Worm (Caenorhabditis elegans) whole organism, L4 larva: ENCODE data around the gene F54H5.2.

Experiments used
- F37D6.2 ChIP-seq: sonication (generic microtip); optimal IDR thresholded peaks from 2 replicates; lab custom pipeline; 2016; ENCODE audit warnings: mild to moderate bottlenecking, missing genetic modification characterization, missing compliant biosample characterization
- T26A8.4 ChIP-seq: fragments of 200-800 bp; sonication (Bioruptor generic); IDR thresholded peaks from 2 replicates; pipeline ENCODE4 v1.3.6; 2022; ENCODE audit warnings: missing genetic modification characterization, missing compliant biosample characterization
- Y48G9A.11 ChIP-seq: fragments of 200-800 bp; sonication (Bioruptor generic); IDR thresholded peaks from 2 replicates; pipeline ENCODE4 v1.3.6; 2022; ENCODE audit warnings: missing genetic modification reagents, missing genetic modification characterization, missing compliant biosample characterization
- arid-1 ChIP-seq: fragments of 200-800 bp; sonication (Bioruptor generic); conservative IDR thresholded peaks from 2 replicates; pipeline ENCODE4 v1.3.6; 2022; ENCODE audit warnings: missing genetic modification reagents, missing genetic modification characterization, missing compliant biosample characterization
- attf-4 ChIP-seq: sonication (generic microtip); optimal IDR thresholded peaks from 3 replicates; lab custom pipeline; 2017; ENCODE audit warnings: missing biosample characterization, missing genetic modification characterization
- ceh-20 ChIP-seq: fragments of 200-800 bp; sonication (Bioruptor generic); IDR thresholded peaks from 2 replicates; pipeline ENCODE4 v1.3.6; 2022; ENCODE audit warnings: missing genetic modification reagents, missing genetic modification characterization, missing compliant biosample characterization
- daf-16 ChIP-seq, 3 experiments: sonication (generic microtip); optimal IDR thresholded peaks; 2 replicates each; lab custom pipeline; 2016 to 2017; ENCODE audit warnings: missing genetic modification characterization in 3 of 3, missing genetic modification reagents in 3 of 3, mild to moderate bottlenecking in 2 of 3, missing compliant biosample characterization in 2 of 3, missing biosample characterization in 1 of 3, moderate library complexity in 1 of 3
- dmd-6 ChIP-seq: fragments of 200-800 bp; sonication (Bioruptor generic); IDR thresholded peaks from 2 replicates; pipeline ENCODE4 v1.3.6; 2022; ENCODE audit warnings: missing genetic modification reagents, missing genetic modification characterization, missing compliant biosample characterization
- dmd-9 ChIP-seq: fragments of 200-800 bp; sonication (Bioruptor generic); IDR thresholded peaks from 2 replicates; pipeline ENCODE4 v1.3.6; 2022; ENCODE audit warnings: missing genetic modification reagents, missing genetic modification characterization, missing compliant biosample characterization
- dpl-1 ChIP-seq: fragments of 150-350 bp; optimal IDR thresholded peaks from 2 replicates; lab custom pipeline; 2014; ENCODE audit warnings: missing biosample characterization, missing genetic modification reagents, missing genetic modification characterization
- fos-1 ChIP-seq: fragments of 150-350 bp; optimal IDR thresholded peaks from 2 replicates; lab custom pipeline; 2014; ENCODE audit warnings: missing biosample characterization, missing genetic modification characterization
- hif-1 ChIP-seq, 2 experiments: sonication (generic microtip); optimal IDR thresholded peaks; 2 replicates each; lab custom pipeline; 2016 to 2017; ENCODE audit warnings: missing compliant biosample characterization in 2 of 2, missing genetic modification characterization in 2 of 2, missing genetic modification reagents in 2 of 2, missing genotype in 2 of 2, mild to moderate bottlenecking in 1 of 2
- hlh-11 ChIP-seq: fragments of 200-800 bp; sonication (Bioruptor generic); optimal IDR thresholded peaks from 2 replicates; lab custom pipeline; 2018; ENCODE audit warnings: mild to moderate bottlenecking, missing genetic modification characterization, missing compliant biosample characterization
- hlh-30 ChIP-seq: sonication (generic microtip); optimal IDR thresholded peaks from 2 replicates; lab custom pipeline; 2017; ENCODE audit warnings: antibody characterized with exemption, mild to moderate bottlenecking, missing genetic modification characterization, missing compliant biosample characterization; ENCODE audit not compliant: insufficient read depth
- lin-13 ChIP-seq: fragments of 150-350 bp; optimal IDR thresholded peaks from 2 replicates; lab custom pipeline; 2014; ENCODE audit warnings: missing biosample characterization, missing genetic modification reagents, missing genetic modification characterization
- lin-38 ChIP-seq: fragments of 200-800 bp; sonication (Bioruptor generic); IDR thresholded peaks from 2 replicates; pipeline ENCODE4 v1.3.6; 2022; ENCODE audit warnings: missing genetic modification reagents, missing genetic modification characterization, missing compliant biosample characterization
- lin-39 ChIP-seq: fragments of 150-350 bp; optimal IDR thresholded peaks from 2 replicates; lab custom pipeline; 2014; ENCODE audit warnings: missing biosample characterization, missing genetic modification reagents, missing genetic modification characterization
- lsy-2 ChIP-seq, 2 experiments: fragments of 150-350 bp in 1 of 2; sonication (generic microtip) in 1 of 2; optimal IDR thresholded peaks; 2 replicates each; lab custom pipeline; 2014 to 2017; ENCODE audit warnings: missing biosample characterization in 2 of 2, missing genetic modification characterization in 2 of 2
- mdt-29 ChIP-seq: fragments of 200-800 bp; sonication (Bioruptor generic); IDR thresholded peaks from 2 replicates; pipeline ENCODE4 v1.3.6; 2022; ENCODE audit warnings: missing genetic modification reagents, missing genetic modification characterization, missing compliant biosample characterization
- mep-1 ChIP-seq: fragments of 150-350 bp; sonication (generic microtip); optimal IDR thresholded peaks from 3 replicates; lab custom pipeline; 2014; ENCODE audit warnings: missing biosample characterization, missing genetic modification characterization
- mxl-2 ChIP-seq: fragments of 200-800 bp; sonication (Bioruptor generic); conservative IDR thresholded peaks from 2 replicates; pipeline ENCODE4 v1.3.6; 2022; ENCODE audit warnings: missing genetic modification reagents, missing genetic modification characterization, missing compliant biosample characterization
- nhr-10 ChIP-seq: fragments of 150-350 bp; optimal IDR thresholded peaks from 2 replicates; lab custom pipeline; 2014; ENCODE audit warnings: missing biosample characterization, missing genetic modification characterization
- nhr-11 ChIP-seq: fragments of 150-350 bp; optimal IDR thresholded peaks from 2 replicates; lab custom pipeline; 2014; ENCODE audit warnings: missing biosample characterization, missing genetic modification characterization
- nhr-111 ChIP-seq: fragments of 200-800 bp; sonication (Bioruptor generic); optimal IDR thresholded peaks from 2 replicates; lab custom pipeline; 2018; ENCODE audit warnings: mild to moderate bottlenecking, missing genetic modification characterization, missing compliant biosample characterization
- nhr-41 ChIP-seq: fragments of 200-800 bp; sonication (Bioruptor generic); IDR thresholded peaks from 2 replicates; pipeline ENCODE4 v1.3.6; 2022; ENCODE audit warnings: missing genetic modification reagents, missing genetic modification characterization, missing compliant biosample characterization
- nhr-48 ChIP-seq: sonication (generic microtip); optimal IDR thresholded peaks from 2 replicates; lab custom pipeline; 2016; ENCODE audit warnings: mild to moderate bottlenecking, missing genetic modification characterization, missing compliant biosample characterization
- nhr-6 ChIP-seq: fragments of 150-350 bp; optimal IDR thresholded peaks from 2 replicates; lab custom pipeline; 2014; ENCODE audit warnings: missing biosample characterization, missing genetic modification characterization
- nhr-77 ChIP-seq: fragments of 150-350 bp; optimal IDR thresholded peaks from 2 replicates; lab custom pipeline; 2014; ENCODE audit warnings: missing biosample characterization, missing genetic modification characterization
- pha-4 ChIP-seq, 2 experiments: fragments of 150-350 bp in 1 of 2; fragments of 200-800 bp in 1 of 2; sonication (Bioruptor generic) in 1 of 2; IDR thresholded peaks in 1 of 2; optimal IDR thresholded peaks in 1 of 2; 2 replicates each; pipeline versions ENCODE4 v1.3.6 to Lab custom; 2014 to 2022; ENCODE audit warnings: missing genetic modification characterization in 2 of 2, missing genetic modification reagents in 2 of 2, missing biosample characterization in 1 of 2, missing compliant biosample characterization in 1 of 2
- sdz-12 ChIP-seq: fragments of 200-800 bp; sonication (Bioruptor generic); optimal IDR thresholded peaks from 2 replicates; lab custom pipeline; 2018; ENCODE audit warnings: mild to moderate bottlenecking, missing genetic modification characterization, missing compliant biosample characterization
- set-16 ChIP-seq: fragments of 200-800 bp; sonication (Bioruptor generic); IDR thresholded peaks from 2 replicates; pipeline ENCODE4 v1.3.6; 2022; ENCODE audit warnings: missing genetic modification reagents, missing genetic modification characterization, missing compliant biosample characterization
- snpc-1.2 ChIP-seq: fragments of 200-800 bp; sonication (Bioruptor generic); IDR thresholded peaks from 2 replicates; pipeline ENCODE4 v1.3.6; 2022; ENCODE audit warnings: missing genetic modification reagents, missing genetic modification characterization, missing compliant biosample characterization
- snpc-4 ChIP-seq: fragments of 150-350 bp; optimal IDR thresholded peaks from 2 replicates; lab custom pipeline; 2014; ENCODE audit warnings: missing biosample characterization, missing genetic modification characterization
- spr-3 ChIP-seq: fragments of 200-800 bp; sonication (Bioruptor generic); optimal IDR thresholded peaks from 2 replicates; lab custom pipeline; 2018; ENCODE audit warnings: mild to moderate bottlenecking, missing genetic modification characterization, missing compliant biosample characterization
- tag-97 ChIP-seq: fragments of 200-800 bp; sonication (Bioruptor generic); IDR thresholded peaks from 2 replicates; pipeline ENCODE4 v1.3.6; 2022; ENCODE audit warnings: missing genetic modification characterization, missing compliant biosample characterization
- unc-130 ChIP-seq: sonication (generic microtip); optimal IDR thresholded peaks from 2 replicates; lab custom pipeline; 2016; ENCODE audit warnings: missing genetic modification reagents, missing genetic modification characterization, missing compliant biosample characterization
- unc-39 ChIP-seq: sonication (generic microtip); optimal IDR thresholded peaks from 2 replicates; lab custom pipeline; 2017; ENCODE audit warnings: missing biosample characterization, missing genetic modification characterization
- zip-2 ChIP-seq: fragments of 150-350 bp; optimal IDR thresholded peaks from 2 replicates; lab custom pipeline; 2014; ENCODE audit warnings: missing biosample characterization, missing genetic modification characterization
- ztf-7 ChIP-seq: fragments of 150-350 bp; optimal IDR thresholded peaks from 2 replicates; lab custom pipeline; 2014; ENCODE audit warnings: missing biosample characterization, missing genetic modification characterization

Gene F54H5.2

DNA sequence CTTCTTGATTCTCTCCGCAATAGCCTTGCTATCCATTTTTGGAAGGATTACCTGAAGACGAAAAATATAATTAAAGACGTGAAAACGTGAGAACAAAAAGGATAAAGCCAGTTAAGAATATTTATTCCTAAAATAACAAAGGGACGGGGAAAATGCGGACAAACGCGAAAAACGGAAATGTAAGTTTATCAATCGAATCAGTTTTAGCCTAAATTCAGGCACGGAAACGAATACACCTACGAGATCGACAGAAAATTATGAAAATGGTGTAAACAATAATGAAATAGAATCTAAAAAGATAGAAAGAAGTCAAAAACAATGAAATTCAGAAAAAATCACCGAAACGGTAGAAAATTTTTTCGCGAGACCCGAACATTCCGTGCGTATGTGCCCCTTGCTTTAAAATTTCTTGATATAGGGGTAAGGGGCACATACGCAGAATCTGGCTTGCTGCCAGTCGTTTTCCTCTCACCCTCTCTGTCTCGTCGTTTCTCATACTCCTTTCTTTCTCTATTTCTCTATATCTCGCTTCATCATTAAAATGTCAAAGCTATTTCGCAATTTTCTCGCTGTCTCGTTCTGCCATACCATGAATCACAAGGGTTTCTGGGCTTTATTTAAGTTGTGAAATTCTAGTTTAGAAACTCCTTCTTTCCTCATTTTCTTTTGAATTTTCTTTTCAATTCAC, 38.5 kb upstream of the F54H5.2 start, which contains the start of gene icd-1 (continued):
- TF ChIP-seq ceh-20 (GFP tag; lab: Robert Waterston, UW) (peak; percentile 89), set-16 (peak; percentile 38; the same call in 1 of the 2 replicates), hlh-11 (tag; lab: Kevin White, UChicago) (peak; percentile 97), hif-1 (tag; optimal IDR thresholded peaks at IDR 0.05; lab: Kevin White, UChicago) (peak; percentile 47 to 83), nhr-6 (tag; lab: Kevin White, UChicago) (peak; percentile 57), ztf-7 (tag; lab: Kevin White, UChicago) (peak; percentile 78), hlh-30 (tag; lab: Kevin White, UChicago) (peak; percentile 95), nhr-48 (tag; lab: Kevin White, UChicago) (peak; percentile 92), mdt-29 (peak; percentile 88), lin-13 (GFP tag; lab: Kevin White, UChicago) (peak; percentile 92)

DNA sequence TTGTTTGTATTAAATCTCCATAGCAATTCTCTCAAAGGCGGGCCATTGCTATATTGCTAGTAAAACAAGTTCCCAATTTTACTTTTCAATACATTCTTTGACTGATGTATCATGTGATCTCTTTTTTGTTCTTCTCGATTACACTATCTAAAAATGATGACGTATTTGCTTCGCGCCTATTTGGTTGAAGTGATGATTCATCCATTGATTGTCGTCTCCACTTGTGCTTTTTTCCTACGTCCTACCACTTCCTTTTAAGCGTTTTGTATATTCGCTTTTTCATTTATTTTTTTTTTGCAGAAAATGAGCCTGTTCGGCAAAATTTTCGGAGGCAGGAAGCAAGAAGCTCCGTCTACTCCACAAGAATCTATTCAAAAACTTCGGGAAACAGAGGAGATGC, 37.9 kb upstream of the F54H5.2 start, which contains the start of gene vps-32.1:
vps-32.1 (plus strand) TSS at position 301 of the 400 bp plus-strand sequence.
- TF ChIP-seq F37D6.2 (tag; lab: Kevin White, UChicago) = no peak
- peak; percentile 1 for TF ChIP-seq nhr-6 (tag; lab: Kevin White, UChicago)
- 0 out of 2 replicates have a peak, but pooled peaks have one; percentile 18 for TF ChIP-seq dmd-9
- peak; percentile 42 for TF ChIP-seq fos-1 (tag; lab: Kevin White, UChicago)
- no peak for TF ChIP-seq daf-16 (GFP tag; optimal IDR thresholded peaks at IDR 0.05; lab: Kevin White, UChicago)
- TF ChIP-seq daf-16 (tag; optimal IDR thresholded peaks at IDR 0.05; lab: Kevin White, UChicago) = peak; percentile 34
- TF ChIP-seq tag-97 (GFP tag; lab: Robert Waterston, UW) = no peak
- TF ChIP-seq lsy-2 (tag; optimal IDR thresholded peaks at IDR 0.05; lab: Kevin White, UChicago) = peak in 1 of 2 experiments; percentile 6
- TF ChIP-seq dmd-6 = peak; percentile 30

DNA sequence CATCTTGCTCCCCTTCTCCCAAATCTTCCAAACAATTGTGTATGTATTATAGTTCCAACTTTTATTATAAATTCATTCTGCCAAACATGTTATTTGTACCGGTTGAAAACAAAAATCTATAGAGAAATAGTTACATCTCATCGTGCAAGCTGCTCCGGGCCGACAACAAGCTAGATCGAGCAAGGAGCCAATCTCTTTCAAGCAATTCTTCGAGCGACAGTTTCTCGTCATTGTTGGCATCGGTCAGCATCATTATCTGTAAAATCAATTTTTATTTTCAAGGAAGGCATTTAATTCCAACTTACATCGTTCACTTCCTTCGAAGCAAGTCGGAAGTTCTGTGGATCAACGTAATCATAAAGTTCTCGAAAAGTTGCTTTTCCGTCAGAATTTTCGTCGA, 36.3 kb upstream of the F54H5.2 start:
- peak; percentile 50; the same call in 1 of the 2 replicates for TF ChIP-seq Y48G9A.11 (GFP tag; lab: Robert Waterston, UW)
- peak; percentile 47; the same call in 1 of the 2 replicates for TF ChIP-seq arid-1 (GFP tag; lab: Robert Waterston, UW)
- TF ChIP-seq daf-16 (GFP tag; optimal IDR thresholded peaks at IDR 0.05; lab: Kevin White, UChicago) = no peak
- peak; percentile 19 for TF ChIP-seq daf-16 (tag; optimal IDR thresholded peaks at IDR 0.05; lab: Kevin White, UChicago)
- peak; percentile 41 for TF ChIP-seq lin-38 (GFP tag; lab: Robert Waterston, UW)
- TF ChIP-seq snpc-4 = no peak
- TF ChIP-seq snpc-1.2 (GFP tag; lab: Robert Waterston, UW) = peak; percentile 8; the same call in 1 of the 2 replicates
- TF ChIP-seq T26A8.4 (GFP tag; lab: Robert Waterston, UW) = peak; percentile 30; the same call in 1 of the 2 replicates
- TF ChIP-seq nhr-10 = no peak

DNA sequence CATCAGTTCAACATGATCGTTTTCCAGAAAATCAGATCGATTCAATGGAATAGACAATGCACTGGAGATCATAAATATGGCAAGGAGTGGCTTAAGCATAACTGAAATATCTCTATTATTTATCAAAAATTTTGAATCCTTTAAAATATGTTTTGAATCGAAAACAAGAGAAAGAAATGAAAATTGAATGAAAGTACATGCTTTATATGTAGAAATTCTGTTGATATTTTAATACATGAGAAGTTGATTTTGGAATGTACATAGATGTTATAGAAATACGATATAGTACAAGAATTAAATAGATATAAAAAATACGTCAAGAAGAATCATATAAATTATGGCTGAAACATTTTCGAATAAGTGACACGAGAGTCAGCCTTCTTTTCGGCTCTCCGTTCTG, 35.0 kb upstream of the F54H5.2 start, which contains the start of gene C56C10.9:
C56C10.9 (minus strand) TSS at position 101 of the 400 bp plus-strand sequence.
- TF ChIP-seq pha-4 (GFP tag; IDR thresholded peaks at IDR 0.05; lab: Robert Waterston, UW) (no peak), pha-4 (tag; optimal IDR thresholded peaks at IDR 0.05; lab: Kevin White, UChicago) (no peak), nhr-41 (no peak), spr-3 (GFP tag; lab: Kevin White, UChicago) (no peak), snpc-4 (no peak), unc-130 (GFP tag; lab: Kevin White, UChicago) (no peak), mep-1 (no peak), nhr-111 (GFP tag; lab: Kevin White, UChicago) (no peak), snpc-1.2 (GFP tag; lab: Robert Waterston, UW) (no peak), attf-4 (tag; lab: Kevin White, UChicago) (no peak), dpl-1 (GFP tag; lab: Kevin White, UChicago) (no peak), unc-39 (tag; lab: Kevin White, UChicago) (no peak), lin-39 (tag; lab: Kevin White, UChicago) (no peak), ztf-7 (tag; lab: Kevin White, UChicago) (no peak), sdz-12 (GFP tag; lab: Kevin White, UChicago) (no peak), mxl-2 (GFP tag; lab: Robert Waterston, UW) (no peak), nhr-77 (tag; lab: Kevin White, UChicago) (no peak), nhr-11 (tag; lab: Kevin White, UChicago) (no peak), Y48G9A.11 (GFP tag; lab: Robert Waterston, UW) (no peak), zip-2 (tag; lab: Kevin White, UChicago) (no peak)
- TF ChIP-seq, all 104 proteins: peak for 0
